Worm (Caenorhabditis elegans) whole organism, early embryonic: ENCODE measurements around the gene ugt-24.
"Not testable (repeated sequence)": the region's sequence is repeated elsewhere in the genome, so short reads cannot be mapped to it uniquely, and the experiment has no call there.

Source experiments
- B0310.2 ChIP-seq: sonication (generic microtip); optimal IDR thresholded peaks from 2 replicates; lab custom pipeline; 2016; ENCODE audit warnings: mild to moderate bottlenecking, missing genetic modification characterization, missing compliant biosample characterization
- F13C5.2 ChIP-seq: sonication (generic microtip); optimal IDR thresholded peaks from 2 replicates; lab custom pipeline; 2017; ENCODE audit warnings: mild to moderate bottlenecking, missing genetic modification characterization, inconsistent platforms, missing compliant biosample characterization
- aly-1 ChIP-seq: sonication (generic microtip); optimal IDR thresholded peaks from 2 replicates; lab custom pipeline; 2016; ENCODE audit warnings: missing genetic modification characterization, missing compliant biosample characterization
- ama-1 ChIP-seq: fragments of 150-350 bp; optimal IDR thresholded peaks from 2 replicates; lab custom pipeline; 2014
- ceh-13 ChIP-seq: fragments of 200-800 bp; sonication (Bioruptor generic); optimal IDR thresholded peaks from 2 replicates; lab custom pipeline; 2018; ENCODE audit warnings: mild to moderate bottlenecking, missing genetic modification characterization, missing compliant biosample characterization
- ceh-36 ChIP-seq: sonication (generic microtip); optimal IDR thresholded peaks from 2 replicates; lab custom pipeline; 2016; ENCODE audit warnings: missing genetic modification characterization, inconsistent platforms, missing compliant biosample characterization
- ets-7 ChIP-seq: sonication (generic microtip); optimal IDR thresholded peaks from 2 replicates; lab custom pipeline; 2016; ENCODE audit warnings: missing genotype, missing genetic modification characterization, missing compliant biosample characterization
- flt-1 ChIP-seq: fragments of 200-800 bp; sonication (Bioruptor generic); IDR thresholded peaks from 2 replicates; pipeline ENCODE4 v1.3.6; 2022; ENCODE audit warnings: missing genetic modification characterization, missing compliant biosample characterization
- hmbx-1 ChIP-seq: sonication (generic microtip); optimal IDR thresholded peaks from 2 replicates; lab custom pipeline; 2016; ENCODE audit warnings: mild to moderate bottlenecking, missing genetic modification characterization, missing compliant biosample characterization
- hmg-4 ChIP-seq: fragments of 200-800 bp; sonication (Bioruptor generic); optimal IDR thresholded peaks from 2 replicates; lab custom pipeline; 2018; ENCODE audit warnings: mild to moderate bottlenecking, missing genetic modification characterization, missing compliant biosample characterization
- hnd-1 ChIP-seq: sonication (generic microtip); optimal IDR thresholded peaks from 2 replicates; lab custom pipeline; 2016; ENCODE audit warnings: missing genetic modification characterization, missing compliant biosample characterization
- pes-1 ChIP-seq: fragments of 200-800 bp; sonication (Bioruptor generic); IDR thresholded peaks from 2 replicates; pipeline ENCODE4 v1.3.6; 2022; ENCODE audit warnings: missing genetic modification reagents, missing genetic modification characterization, missing compliant biosample characterization
- scrt-1 ChIP-seq: fragments of 200-800 bp; sonication (Bioruptor generic); IDR thresholded peaks from 2 replicates; pipeline ENCODE4 v1.3.6; 2022; ENCODE audit warnings: missing genetic modification characterization, missing compliant biosample characterization
- sea-1 ChIP-seq: fragments of 200-800 bp; sonication (Bioruptor generic); conservative IDR thresholded peaks from 2 replicates; pipeline ENCODE4 v1.3.6; 2022; ENCODE audit warnings: missing genetic modification characterization, missing compliant biosample characterization
- tbx-11 ChIP-seq: fragments of 200-800 bp; sonication (Bioruptor generic); IDR thresholded peaks from 2 replicates; pipeline ENCODE4 v1.3.6; 2022; ENCODE audit warnings: missing genetic modification characterization, missing compliant biosample characterization
- tbx-37 ChIP-seq: fragments of 200-800 bp; sonication (Bioruptor generic); conservative IDR thresholded peaks from 2 replicates; pipeline ENCODE4 v1.3.6; 2022; ENCODE audit warnings: missing genetic modification reagents, missing genetic modification characterization, missing compliant biosample characterization
- tra-4 ChIP-seq: sonication (generic microtip); optimal IDR thresholded peaks from 2 replicates; lab custom pipeline; 2017; ENCODE audit warnings: missing genetic modification characterization, missing compliant biosample characterization

Gene ugt-24

ce11 chrIV:6210574-6210973, at the start of gene ugt-24, which contains the start of gene C49A9.6:
Gene ugt-24, minus strand, starts transcription at chrIV:6210720.
Gene C49A9.6, plus strand, starts transcription at chrIV:6210936.
- TF ChIP-seq tra-4 (no peak), F13C5.2 (no peak), hmbx-1 (tag; lab: Kevin White, UChicago) (no peak), tbx-11 (GFP tag; lab: Robert Waterston, UW) (no peak), flt-1 (GFP tag; lab: Robert Waterston, UW) (no peak), tbx-37 (GFP tag; lab: Robert Waterston, UW) (no peak), sea-1 (no peak), ceh-13 (no peak), B0310.2 (tag; lab: Kevin White, UChicago) (no peak), scrt-1 (GFP tag; lab: Robert Waterston, UW) (no peak), hmg-4 (GFP tag; lab: Kevin White, UChicago) (no peak), hnd-1 (tag; lab: Kevin White, UChicago) (no peak), ets-7 (tag; lab: Kevin White, UChicago) (no peak), ama-1 (no peak), pes-1 (GFP tag; lab: Robert Waterston, UW) (no peak), ceh-36 (no peak), aly-1 (tag; lab: Kevin White, UChicago) (no peak)

- TF ChIP-seq ceh-13, result no peak
- no peak for TF ChIP-seq F13C5.2
- no peak for TF ChIP-seq ceh-36
- no peak for TF ChIP-seq hmg-4 (GFP tag; lab: Kevin White, UChicago)
- TF ChIP-seq ama-1, result no peak
- TF ChIP-seq aly-1 (tag; lab: Kevin White, UChicago), result no peak
- TF ChIP-seq hmbx-1 (tag; lab: Kevin White, UChicago), result no peak
- no peak for TF ChIP-seq scrt-1 (GFP tag; lab: Robert Waterston, UW)
- TF ChIP-seq tbx-11 (GFP tag; lab: Robert Waterston, UW), result no peak
- no peak for TF ChIP-seq hnd-1 (tag; lab: Kevin White, UChicago)
- no peak for TF ChIP-seq sea-1
- TF ChIP-seq ets-7 (tag; lab: Kevin White, UChicago), result no peak
- TF ChIP-seq pes-1 (GFP tag; lab: Robert Waterston, UW), result no peak
- TF ChIP-seq flt-1 (GFP tag; lab: Robert Waterston, UW), result no peak
- TF ChIP-seq B0310.2 (tag; lab: Kevin White, UChicago), result no peak
- no peak for TF ChIP-seq tra-4
- TF ChIP-seq tbx-37 (GFP tag; lab: Robert Waterston, UW), result no peak
Observed at ce11 chrIV:6259732-6260131, 49.2 kb upstream of the ugt-24 start, which contains the start of gene nlp-16. Gene nlp-16, minus strand, starts transcription at chrIV:6259832.

- TF ChIP-seq pes-1 (GFP tag; lab: Robert Waterston, UW), result no peak
- no peak for TF ChIP-seq hmbx-1 (tag; lab: Kevin White, UChicago)
- no peak for TF ChIP-seq tbx-37 (GFP tag; lab: Robert Waterston, UW)
- no peak for TF ChIP-seq ets-7 (tag; lab: Kevin White, UChicago)
- TF ChIP-seq tra-4, result no peak
- TF ChIP-seq flt-1 (GFP tag; lab: Robert Waterston, UW), result no peak
- TF ChIP-seq tbx-11 (GFP tag; lab: Robert Waterston, UW), result no peak
- no peak for TF ChIP-seq sea-1
- TF ChIP-seq ceh-13, result no peak
- TF ChIP-seq ceh-36, result no peak
- TF ChIP-seq hnd-1 (tag; lab: Kevin White, UChicago), result no peak
- TF ChIP-seq aly-1 (tag; lab: Kevin White, UChicago), result no peak
- no peak for TF ChIP-seq hmg-4 (GFP tag; lab: Kevin White, UChicago)
- TF ChIP-seq B0310.2 (tag; lab: Kevin White, UChicago), result no peak
- no peak for TF ChIP-seq F13C5.2
- TF ChIP-seq scrt-1 (GFP tag; lab: Robert Waterston, UW), result no peak
- no peak for TF ChIP-seq ama-1
Observed at ce11 chrIV:6258967-6259366, 48.4 kb upstream of the ugt-24 start.

ce11 chrIV:6254635-6255034, 44.1 kb upstream of the ugt-24 start, which contains the start of gene T13A10.64:
Gene T13A10.64, plus strand, starts transcription at chrIV:6254935.
- no peak for TF ChIP-seq tbx-11 (GFP tag; lab: Robert Waterston, UW)
- TF ChIP-seq B0310.2 (tag; lab: Kevin White, UChicago), result no peak
- no peak for TF ChIP-seq tra-4
- no peak for TF ChIP-seq ceh-13
- TF ChIP-seq hmbx-1 (tag; lab: Kevin White, UChicago), result no peak
- TF ChIP-seq aly-1 (tag; lab: Kevin White, UChicago), result no peak

- TF ChIP-seq ama-1; tbx-11 (GFP tag; lab: Robert Waterston, UW); tra-4: not testable (repeated sequence)
Observed at ce11 chrIV:6253000-6253399, 42.5 kb upstream of the ugt-24 start, which contains the start of gene T13A10.2. Gene T13A10.2, plus strand, starts transcription at chrIV:6253300.

- TF ChIP-seq F13C5.2 (no peak), tra-4 (no peak), ets-7 (tag; lab: Kevin White, UChicago) (no peak), ceh-36 (no peak), B0310.2 (tag; lab: Kevin White, UChicago) (no peak), tbx-37 (GFP tag; lab: Robert Waterston, UW) (no peak), ama-1 (no peak), ceh-13 (no peak), flt-1 (GFP tag; lab: Robert Waterston, UW) (no peak), scrt-1 (GFP tag; lab: Robert Waterston, UW) (no peak), hnd-1 (tag; lab: Kevin White, UChicago) (no peak), tbx-11 (GFP tag; lab: Robert Waterston, UW) (no peak), aly-1 (tag; lab: Kevin White, UChicago) (no peak), hmg-4 (GFP tag; lab: Kevin White, UChicago) (no peak), sea-1 (no peak), pes-1 (GFP tag; lab: Robert Waterston, UW) (no peak)
Observed at ce11 chrIV:6249591-6249990, 39.1 kb upstream of the ugt-24 start, which contains the start of gene F58F9.1. Gene F58F9.1, plus strand, starts transcription at chrIV:6249841.

ce11 chrIV:6248486-6248885, 38.0 kb upstream of the ugt-24 start, which contains the start of gene acox-3:
Gene acox-3, minus strand, starts transcription at chrIV:6248492.
- TF ChIP-seq hnd-1 (tag; lab: Kevin White, UChicago) (no peak), ama-1 (no peak), tbx-11 (GFP tag; lab: Robert Waterston, UW) (no peak), tra-4 (no peak), flt-1 (GFP tag; lab: Robert Waterston, UW) (no peak), pes-1 (GFP tag; lab: Robert Waterston, UW) (no peak)
